Worm (Caenorhabditis elegans) whole organism, late embryonic: Measurements from ENCODE around the gene str-169.

Source experiments
- F13H6.1 ChIP-seq: sonication (generic microtip); optimal IDR thresholded peaks from 2 replicates; lab custom pipeline; 2016; ENCODE audit warnings: missing genetic modification characterization, missing compliant biosample characterization
- elt-2 ChIP-seq: sonication (generic microtip); optimal IDR thresholded peaks from 2 replicates; lab custom pipeline; 2016; ENCODE audit warnings: missing genetic modification reagents, missing genetic modification characterization, missing compliant biosample characterization
- eyg-1 ChIP-seq: sonication (generic microtip); optimal IDR thresholded peaks from 2 replicates; lab custom pipeline; 2016; ENCODE audit warnings: missing genotype, missing genetic modification characterization, missing compliant biosample characterization
- fkh-10 ChIP-seq: fragments of 150-350 bp; optimal IDR thresholded peaks from 2 replicates; lab custom pipeline; 2014; ENCODE audit warnings: missing biosample characterization, missing genetic modification reagents, missing genetic modification characterization
- pha-4 ChIP-seq: fragments of 150-350 bp; optimal IDR thresholded peaks from 2 replicates; lab custom pipeline; 2018; ENCODE audit warnings: missing biosample characterization, missing genetic modification reagents, missing genetic modification characterization
- pqm-1 ChIP-seq: sonication (generic microtip); optimal IDR thresholded peaks from 2 replicates; lab custom pipeline; 2016; ENCODE audit warnings: missing genetic modification characterization, missing compliant biosample characterization
- rnt-1 ChIP-seq: sonication (generic microtip); optimal IDR thresholded peaks from 2 replicates; lab custom pipeline; 2016; ENCODE audit warnings: missing genetic modification characterization, missing compliant biosample characterization

DNA sequence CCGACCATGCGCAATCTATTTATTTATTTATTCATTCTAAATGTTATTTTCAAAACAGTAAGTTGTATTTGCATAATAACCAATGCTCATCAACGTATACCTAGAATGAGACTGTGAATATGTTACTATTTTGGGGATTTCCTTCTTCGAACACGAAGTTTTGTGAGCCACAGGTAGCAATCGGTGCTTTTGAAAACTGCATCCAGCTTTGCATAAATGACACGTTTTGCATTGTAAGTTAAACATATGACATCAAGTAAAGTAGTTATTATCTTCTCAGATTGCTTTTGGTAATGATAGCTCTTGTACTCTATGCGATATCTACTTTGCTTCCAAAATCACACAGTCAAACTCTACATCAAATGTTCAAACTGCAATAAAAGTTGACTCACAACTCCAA lies 36.6 kb downstream of the str-169 start, which contains the start of gene E03H12.4:
- TF ChIP-seq fkh-10 (no peak), F13H6.1 (tag; lab: Kevin White, UChicago) (no peak), rnt-1 (tag; lab: Kevin White, UChicago) (no peak), eyg-1 (tag; lab: Kevin White, UChicago) (no peak), pqm-1 (no peak), pha-4 (tag; lab: Kevin White, UChicago) (no peak), elt-2 (tag; lab: Kevin White, UChicago) (no peak)
